Worm (Caenorhabditis elegans) whole organism, L2 larva: ENCODE measurements around the gene ZK353.3.

Source experiments
- ZK546.5 ChIP-seq: sonication (generic microtip); optimal IDR thresholded peaks from 2 replicates; lab custom pipeline; 2017; ENCODE audit warnings: missing biosample characterization, missing genetic modification characterization
- lsy-2 ChIP-seq, 2 experiments: fragments of 150-350 bp in 1 of 2; sonication (generic microtip) in 1 of 2; optimal IDR thresholded peaks; 2 replicates each; lab custom pipeline; 2014 to 2017; ENCODE audit warnings: missing biosample characterization in 2 of 2, missing genetic modification characterization in 2 of 2
- nhr-10 ChIP-seq: sonication (generic microtip); optimal IDR thresholded peaks from 2 replicates; lab custom pipeline; 2017; ENCODE audit warnings: missing biosample characterization, missing genetic modification characterization
- nhr-21 ChIP-seq: fragments of 150-350 bp; optimal IDR thresholded peaks from 2 replicates; lab custom pipeline; 2014; ENCODE audit warnings: missing biosample characterization, missing genetic modification characterization
- snpc-4 ChIP-seq: fragments of 150-350 bp; optimal IDR thresholded peaks from 2 replicates; lab custom pipeline; 2014; ENCODE audit warnings: missing biosample characterization, missing genetic modification characterization
- unc-62 ChIP-seq: fragments of 150-350 bp; optimal IDR thresholded peaks from 2 replicates; lab custom pipeline; 2014; ENCODE audit warnings: missing biosample characterization, missing genetic modification reagents, missing genetic modification characterization

ce11 chrIII:8369172-8369571 is 26.6 kb upstream of the ZK353.3 start:
- no peak for TF ChIP-seq unc-62 (GFP tag; lab: Kevin White, UChicago)
- TF ChIP-seq nhr-10 (tag; lab: Kevin White, UChicago), result no peak
- no peak for TF ChIP-seq nhr-21 (tag; lab: Kevin White, UChicago)
- TF ChIP-seq ZK546.5, result no peak
- no peak for TF ChIP-seq lsy-2 (tag; optimal IDR thresholded peaks at IDR 0.05; lab: Kevin White, UChicago)
- TF ChIP-seq snpc-4 (tag; lab: Kevin White, UChicago), result no peak
